Worm (Caenorhabditis elegans): Measurements from ENCODE around the gene B0218.5.

- TF ChIP-seq snpc-4 (tag; optimal IDR thresholded peaks at IDR 0.05) (no peak), lin-15B (tag; optimal IDR thresholded peaks at IDR 0.05) (no peak), nhr-12 (tag; optimal IDR thresholded peaks at IDR 0.05) (no peak), dpl-1 (GFP tag; optimal IDR thresholded peaks at IDR 0.05) (no peak), ces-1 (GFP tag; optimal IDR thresholded peaks at IDR 0.05) (no peak), lin-39 (tag; optimal IDR thresholded peaks at IDR 0.05) (no peak), nhr-237 (tag; optimal IDR thresholded peaks at IDR 0.05) (no peak), tbx-2 (tag; optimal IDR thresholded peaks at IDR 0.05) (no peak), lir-3 (tag; optimal IDR thresholded peaks at IDR 0.05; ENCODE audit: poor library complexity) (no peak), ama-1 (optimal IDR thresholded peaks at IDR 0.05) (no peak)
Observed at ce11 chrIV:8161774-8162173, 4.7 kb upstream of the B0218.5 start.

All from whole organism, L1 larva.